Fruit fly (Drosophila melanogaster): ENCODE results near the gene CG4950.
A peak's percentile ranks its signal among the peaks of the same experiment; 100 is the strongest.

CG4950 gene

DNA sequence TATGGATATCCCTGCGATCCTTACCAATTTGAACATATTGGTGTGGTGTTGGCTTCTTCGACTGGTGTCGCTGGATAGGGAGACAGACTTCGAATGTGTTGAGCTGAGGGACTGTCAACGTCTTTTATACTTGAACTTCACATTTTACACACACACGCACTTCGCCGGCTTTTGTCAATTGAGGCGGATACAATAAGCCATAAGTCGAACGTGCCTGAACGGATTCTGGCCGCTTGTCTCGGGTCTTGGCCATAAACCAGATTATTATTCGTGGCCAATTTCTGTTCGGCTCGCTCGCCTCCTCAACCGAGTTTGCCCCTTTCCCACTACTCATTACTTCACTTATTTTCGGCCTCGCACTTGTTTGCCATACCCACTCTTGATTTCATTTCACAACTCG lies 35.1 kb upstream of the CG4950 start, which contains the start of gene CG13044:
Gene CG13044, minus strand, starts transcription at position 101 of the 400 bp plus-strand sequence.
- TF ChIP-seq dl (GFP tag; optimal IDR thresholded peaks at IDR 0.05; ENCODE audit: insufficient read depth in 1 of 2, partially characterized antibody in 2 of 2), result no peak
- no peak for TF ChIP-seq CrebA (GFP tag; optimal IDR thresholded peaks at IDR 0.05; ENCODE audit: borderline replicate concordance)
- TF ChIP-seq tai (GFP tag; optimal IDR thresholded peaks at IDR 0.05), result no peak
- TF ChIP-seq Dif (GFP tag; optimal IDR thresholded peaks at IDR 0.05; ENCODE audit: partially characterized antibody), result no peak
- no peak for TF ChIP-seq woc (GFP tag; optimal IDR thresholded peaks at IDR 0.05)
- no peak for TF ChIP-seq CG32264 (GFP tag; optimal IDR thresholded peaks at IDR 0.05)
- TF ChIP-seq sage (GFP tag; optimal IDR thresholded peaks at IDR 0.05), result no peak
- TF ChIP-seq lola (GFP tag; optimal IDR thresholded peaks at IDR 0.05), result no peak
- no peak for TF ChIP-seq Vsx2 (GFP tag; optimal IDR thresholded peaks at IDR 0.05; ENCODE audit: partially characterized antibody)
- TF ChIP-seq OdsH (GFP tag; optimal IDR thresholded peaks at IDR 0.05), result no peak
- no peak for TF ChIP-seq Sp1 (GFP tag; optimal IDR thresholded peaks at IDR 0.05)
- TF ChIP-seq HLH106 (tag; optimal IDR thresholded peaks at IDR 0.05), result no peak
- no peak for TF ChIP-seq Hr78 (GFP tag; optimal IDR thresholded peaks at IDR 0.05)
- TF ChIP-seq GATAd (GFP tag; optimal IDR thresholded peaks at IDR 0.05), result no peak
- no peak for TF ChIP-seq Jra (GFP tag; optimal IDR thresholded peaks at IDR 0.05)
- TF ChIP-seq sv (GFP tag; optimal IDR thresholded peaks at IDR 0.05), result no peak
- no peak for TF ChIP-seq dsf (GFP tag; optimal IDR thresholded peaks at IDR 0.05; ENCODE audit: borderline replicate concordance)

DNA sequence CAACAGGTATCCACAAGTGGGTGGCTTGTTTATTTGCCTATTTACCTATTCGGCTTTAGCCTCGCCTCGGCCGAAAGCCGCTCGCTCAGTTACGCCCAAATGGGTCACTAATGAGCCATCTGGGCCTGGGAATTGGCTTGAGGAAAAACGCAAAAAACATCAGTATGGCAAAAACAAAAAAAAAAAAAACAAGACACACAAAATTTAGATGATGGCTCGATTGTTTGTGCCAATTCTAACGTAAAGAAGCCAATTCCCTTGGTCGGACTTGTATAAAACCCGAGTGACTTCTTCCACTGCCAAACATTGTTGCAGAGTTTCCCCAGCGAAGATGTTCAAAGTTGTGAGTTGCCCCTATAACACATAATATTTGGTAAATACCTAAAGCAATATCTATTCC lies 33.2 kb upstream of the CG4950 start, which contains the start of gene CG4982:
Gene CG4982, plus strand, starts transcription at position 301 of the 400 bp plus-strand sequence.
- TF ChIP-seq fru (GFP tag; optimal IDR thresholded peaks at IDR 0.05), result no peak
- TF ChIP-seq tai (GFP tag; optimal IDR thresholded peaks at IDR 0.05), result no peak
- no peak for TF ChIP-seq Abd-B (GFP tag; optimal IDR thresholded peaks at IDR 0.05)
- no peak for TF ChIP-seq HLH106 (tag; optimal IDR thresholded peaks at IDR 0.05)
- no peak for TF ChIP-seq brk (GFP tag; optimal IDR thresholded peaks at IDR 0.05)
- no peak for TF ChIP-seq Jra (GFP tag; optimal IDR thresholded peaks at IDR 0.05)
- no peak for TF ChIP-seq sage (GFP tag; optimal IDR thresholded peaks at IDR 0.05)
- TF ChIP-seq N (GFP tag; optimal IDR thresholded peaks at IDR 0.05), result no peak
- no peak for TF ChIP-seq woc (GFP tag; optimal IDR thresholded peaks at IDR 0.05)
- no peak for TF ChIP-seq foxo (GFP tag; optimal IDR thresholded peaks at IDR 0.05)
- no peak for TF ChIP-seq ey (GFP tag; optimal IDR thresholded peaks at IDR 0.05)
- no peak for TF ChIP-seq Dif (GFP tag; optimal IDR thresholded peaks at IDR 0.05; ENCODE audit: partially characterized antibody)
- no peak for TF ChIP-seq sv (GFP tag; optimal IDR thresholded peaks at IDR 0.05)
- no peak for TF ChIP-seq rgr (GFP tag; optimal IDR thresholded peaks at IDR 0.05)
- TF ChIP-seq Mio (GFP tag; optimal IDR thresholded peaks at IDR 0.05), result no peak
- no peak for TF ChIP-seq Myc (optimal IDR thresholded peaks at IDR 0.05)
- TF ChIP-seq dl (GFP tag; optimal IDR thresholded peaks at IDR 0.05; ENCODE audit: insufficient read depth in 1 of 2, partially characterized antibody in 2 of 2), result no peak

dm6 chr3L:16295447-16295846 lies 27.5 kb upstream of the CG4950 start, which contains the start of gene CG4962:
CG4962 (minus strand) TSS chr3L:16295547.
- TF ChIP-seq tai (GFP tag; optimal IDR thresholded peaks at IDR 0.05) (no peak), dmrt93B (GFP tag; optimal IDR thresholded peaks at IDR 0.05) (no peak), lola (GFP tag; optimal IDR thresholded peaks at IDR 0.05) (no peak), Mio (GFP tag; optimal IDR thresholded peaks at IDR 0.05) (no peak), Sp1 (GFP tag; optimal IDR thresholded peaks at IDR 0.05) (no peak), HLH106 (tag; optimal IDR thresholded peaks at IDR 0.05) (no peak), Rel (GFP tag; optimal IDR thresholded peaks at IDR 0.05) (no peak), Rel (tag; optimal IDR thresholded peaks at IDR 0.05) (no peak), pan (optimal IDR thresholded peaks at IDR 0.05) (no peak), ey (GFP tag; optimal IDR thresholded peaks at IDR 0.05) (no peak), Myc (optimal IDR thresholded peaks at IDR 0.05) (no peak), h (GFP tag; optimal IDR thresholded peaks at IDR 0.05) (no peak), foxo (GFP tag; optimal IDR thresholded peaks at IDR 0.05) (no peak), jim (GFP tag; optimal IDR thresholded peaks at IDR 0.05) (no peak), sage (GFP tag; optimal IDR thresholded peaks at IDR 0.05) (no peak), sv (GFP tag; optimal IDR thresholded peaks at IDR 0.05) (no peak)

dm6 chr3L:16291678-16292077 lies 23.7 kb upstream of the CG4950 start:
- TF ChIP-seq br (GFP tag; optimal IDR thresholded peaks at IDR 0.05), result no peak
- TF ChIP-seq h (GFP tag; optimal IDR thresholded peaks at IDR 0.05), result no peak
- TF ChIP-seq HLH106 (tag; optimal IDR thresholded peaks at IDR 0.05), result no peak
- no peak for TF ChIP-seq dsf (GFP tag; optimal IDR thresholded peaks at IDR 0.05; ENCODE audit: borderline replicate concordance)
- TF ChIP-seq N (GFP tag; optimal IDR thresholded peaks at IDR 0.05), result peak; percentile 32
- peak; percentile 51 for TF ChIP-seq lola (GFP tag; optimal IDR thresholded peaks at IDR 0.05)
- TF ChIP-seq OdsH (GFP tag; optimal IDR thresholded peaks at IDR 0.05), result no peak
- TF ChIP-seq Vsx2 (GFP tag; optimal IDR thresholded peaks at IDR 0.05; ENCODE audit: partially characterized antibody), result peak; percentile 88
- no peak for TF ChIP-seq Hr78 (GFP tag; optimal IDR thresholded peaks at IDR 0.05)
- no peak for TF ChIP-seq usp (GFP tag; optimal IDR thresholded peaks at IDR 0.05)
- no peak for TF ChIP-seq CG9705 (GFP tag; optimal IDR thresholded peaks at IDR 0.05)
- TF ChIP-seq sv (GFP tag; optimal IDR thresholded peaks at IDR 0.05), result no peak
- peak; percentile 76 for TF ChIP-seq Myc (optimal IDR thresholded peaks at IDR 0.05)
- TF ChIP-seq pan (optimal IDR thresholded peaks at IDR 0.05), result no peak
- TF ChIP-seq ey (GFP tag; optimal IDR thresholded peaks at IDR 0.05), result no peak
